Worm (Caenorhabditis elegans) whole organism, young adult: ENCODE measurements around the gene npr-26.
A peak's percentile ranks its signal among the peaks of the same experiment; 100 is the strongest.

ENCODE experiments used
- B0019.2 ChIP-seq: fragments of 200-800 bp; sonication (Bioruptor generic); conservative IDR thresholded peaks from 2 replicates; pipeline ENCODE4 v1.3.6; 2022; ENCODE audit warnings: missing genetic modification reagents, missing genetic modification characterization, missing compliant biosample characterization
- B0336.3 ChIP-seq: fragments of 200-800 bp; sonication (Bioruptor generic); IDR thresholded peaks from 2 replicates; pipeline ENCODE4 v1.3.6; 2022; ENCODE audit warnings: missing genetic modification characterization, missing compliant biosample characterization
- D2030.7 ChIP-seq: fragments of 200-800 bp; sonication (Bioruptor generic); IDR thresholded peaks from 2 replicates; pipeline ENCODE4 v1.3.6; 2022; ENCODE audit warnings: missing genetic modification reagents, missing genetic modification characterization, missing compliant biosample characterization
- F23B12.7 ChIP-seq: sonication (generic microtip); optimal IDR thresholded peaks from 2 replicates; lab custom pipeline; 2017; ENCODE audit warnings: missing genetic modification characterization, mild to moderate bottlenecking, missing compliant biosample characterization, antibody characterized with exemption, moderate library complexity; ENCODE audit not compliant: insufficient read depth
- F37B4.10 ChIP-seq: fragments of 200-800 bp; sonication (Bioruptor generic); IDR thresholded peaks from 2 replicates; pipeline ENCODE4 v1.3.6; 2022; ENCODE audit warnings: missing genetic modification characterization, missing compliant biosample characterization
- F57A8.1 ChIP-seq: fragments of 200-800 bp; sonication (Bioruptor generic); optimal IDR thresholded peaks from 2 replicates; lab custom pipeline; 2018; ENCODE audit warnings: mild to moderate bottlenecking, missing genetic modification characterization, moderate library complexity, missing compliant biosample characterization
- T26A5.8 ChIP-seq: sonication (generic microtip); optimal IDR thresholded peaks from 2 replicates; lab custom pipeline; 2016; ENCODE audit warnings: missing genetic modification characterization, missing compliant biosample characterization
- Y53F4B.3 ChIP-seq: fragments of 200-800 bp; sonication (Bioruptor generic); IDR thresholded peaks from 2 replicates; pipeline ENCODE4 v1.3.6; 2022; ENCODE audit warnings: missing genetic modification reagents, missing genetic modification characterization, missing compliant biosample characterization
- Y67H2A.10 ChIP-seq: fragments of 200-800 bp; sonication (Bioruptor generic); conservative IDR thresholded peaks from 2 replicates; pipeline ENCODE4 v1.3.6; 2022; ENCODE audit warnings: missing genetic modification reagents, missing genetic modification characterization, missing compliant biosample characterization
- akir-1 ChIP-seq: fragments of 200-800 bp; sonication (Bioruptor generic); optimal IDR thresholded peaks from 2 replicates; lab custom pipeline; 2018; ENCODE audit warnings: mild to moderate bottlenecking, missing genetic modification characterization, moderate library complexity, missing compliant biosample characterization
- aptf-2 ChIP-seq: fragments of 200-800 bp; sonication (Bioruptor generic); conservative IDR thresholded peaks from 2 replicates; pipeline ENCODE4 v1.3.6; 2022; ENCODE audit warnings: missing genetic modification reagents, missing genetic modification characterization, missing compliant biosample characterization
- ccch-3 ChIP-seq: fragments of 200-800 bp; sonication (Bioruptor generic); optimal IDR thresholded peaks from 2 replicates; lab custom pipeline; 2018; ENCODE audit warnings: mild to moderate bottlenecking, missing genetic modification characterization, missing compliant biosample characterization
- cebp-1 ChIP-seq, 2 experiments: fragments of 200-800 bp in 1 of 2; sonication (Bioruptor generic) in 1 of 2; sonication (generic microtip) in 1 of 2; IDR thresholded peaks in 1 of 2; optimal IDR thresholded peaks in 1 of 2; 2 replicates each; pipeline versions ENCODE4 v1.3.6 to Lab custom; 2017 to 2022; ENCODE audit warnings: missing compliant biosample characterization in 2 of 2, missing genetic modification characterization in 2 of 2, mild to moderate bottlenecking in 1 of 2, missing genetic modification reagents in 1 of 2, moderate library complexity in 1 of 2
- chd-7 ChIP-seq: sonication (generic microtip); optimal IDR thresholded peaks from 2 replicates; lab custom pipeline; 2016; ENCODE audit warnings: mild to moderate bottlenecking, missing genetic modification characterization, moderate library complexity, missing compliant biosample characterization
- die-1 ChIP-seq: sonication (generic microtip); optimal IDR thresholded peaks from 2 replicates; lab custom pipeline; 2016; ENCODE audit warnings: missing genotype, mild to moderate bottlenecking, missing genetic modification characterization, missing compliant biosample characterization
- dox-1 ChIP-seq: fragments of 200-800 bp; sonication (Bioruptor generic); IDR thresholded peaks from 2 replicates; pipeline ENCODE4 v1.3.6; 2022; ENCODE audit warnings: missing genetic modification reagents, missing genetic modification characterization, missing compliant biosample characterization
- dpl-1 ChIP-seq: fragments of 150-350 bp; optimal IDR thresholded peaks from 2 replicates; lab custom pipeline; 2014; ENCODE audit warnings: missing biosample characterization, missing genetic modification reagents, missing genetic modification characterization
- ekl-4 ChIP-seq: fragments of 200-800 bp; sonication (Bioruptor generic); IDR thresholded peaks from 2 replicates; pipeline ENCODE4 v1.3.6; 2022; ENCODE audit warnings: missing genetic modification reagents, missing genetic modification characterization, missing compliant biosample characterization
- ets-4 ChIP-seq: fragments of 200-800 bp; sonication (Bioruptor generic); optimal IDR thresholded peaks from 2 replicates; lab custom pipeline; 2018; ENCODE audit warnings: mild to moderate bottlenecking, missing genetic modification characterization, missing compliant biosample characterization
- fkh-3 ChIP-seq: sonication (generic microtip); optimal IDR thresholded peaks from 2 replicates; lab custom pipeline; 2016; ENCODE audit warnings: mild to moderate bottlenecking, missing genetic modification characterization, missing compliant biosample characterization
- gei-17 ChIP-seq: fragments of 200-800 bp; sonication (Bioruptor generic); optimal IDR thresholded peaks from 2 replicates; lab custom pipeline; 2018; ENCODE audit warnings: mild to moderate bottlenecking, missing genetic modification characterization, missing compliant biosample characterization
- hmg-20 ChIP-seq: fragments of 200-800 bp; sonication (Bioruptor generic); IDR thresholded peaks from 2 replicates; pipeline ENCODE4 v1.3.6; 2022; ENCODE audit warnings: missing genetic modification reagents, missing genetic modification characterization, missing compliant biosample characterization
- hsf-1 ChIP-seq: fragments of 200-800 bp; sonication (Bioruptor generic); IDR thresholded peaks from 2 replicates; pipeline ENCODE4 v1.3.6; 2022; ENCODE audit warnings: missing genetic modification reagents, missing genetic modification characterization, missing compliant biosample characterization
- nfyb-1 ChIP-seq: fragments of 200-800 bp; sonication (Bioruptor generic); IDR thresholded peaks from 2 replicates; pipeline ENCODE4 v1.3.6; 2022; ENCODE audit warnings: missing genetic modification reagents, missing genetic modification characterization, missing compliant biosample characterization
- nhr-80 ChIP-seq: sonication (generic microtip); optimal IDR thresholded peaks from 2 replicates; lab custom pipeline; 2016; ENCODE audit warnings: missing genetic modification characterization, missing compliant biosample characterization
- sdz-38 ChIP-seq: sonication (generic microtip); optimal IDR thresholded peaks from 2 replicates; lab custom pipeline; 2016; ENCODE audit warnings: missing genotype, missing genetic modification characterization, missing compliant biosample characterization
- snpc-1.1 ChIP-seq: sonication (generic microtip); optimal IDR thresholded peaks from 2 replicates; lab custom pipeline; 2017; ENCODE audit warnings: missing genetic modification characterization, mild to moderate bottlenecking, missing compliant biosample characterization, antibody characterized with exemption, moderate library complexity, missing genotype, missing genetic modification reagents; ENCODE audit not compliant: insufficient read depth
- tbx-9 ChIP-seq: sonication (generic microtip); optimal IDR thresholded peaks from 2 replicates; lab custom pipeline; 2016; ENCODE audit warnings: borderline replicate concordance, missing genetic modification characterization, inconsistent platforms, missing compliant biosample characterization
- zim-3 ChIP-seq: sonication (generic microtip); optimal IDR thresholded peaks from 2 replicates; lab custom pipeline; 2017; ENCODE audit warnings: mild to moderate bottlenecking, missing genetic modification characterization, moderate library complexity, missing compliant biosample characterization
- ztf-18 ChIP-seq: sonication (generic microtip); optimal IDR thresholded peaks from 2 replicates; lab custom pipeline; 2016; ENCODE audit warnings: missing genotype, mild to moderate bottlenecking, missing genetic modification characterization, missing compliant biosample characterization
- ztf-28 ChIP-seq: fragments of 200-800 bp; sonication (Bioruptor generic); IDR thresholded peaks from 2 replicates; pipeline ENCODE4 v1.3.6; 2022; ENCODE audit warnings: missing genetic modification reagents, missing genetic modification characterization, missing compliant biosample characterization
- ztf-3 ChIP-seq: fragments of 200-800 bp; sonication (Bioruptor generic); optimal IDR thresholded peaks from 2 replicates; lab custom pipeline; 2018; ENCODE audit warnings: mild to moderate bottlenecking, missing genetic modification characterization, missing compliant biosample characterization

The npr-26 gene

DNA sequence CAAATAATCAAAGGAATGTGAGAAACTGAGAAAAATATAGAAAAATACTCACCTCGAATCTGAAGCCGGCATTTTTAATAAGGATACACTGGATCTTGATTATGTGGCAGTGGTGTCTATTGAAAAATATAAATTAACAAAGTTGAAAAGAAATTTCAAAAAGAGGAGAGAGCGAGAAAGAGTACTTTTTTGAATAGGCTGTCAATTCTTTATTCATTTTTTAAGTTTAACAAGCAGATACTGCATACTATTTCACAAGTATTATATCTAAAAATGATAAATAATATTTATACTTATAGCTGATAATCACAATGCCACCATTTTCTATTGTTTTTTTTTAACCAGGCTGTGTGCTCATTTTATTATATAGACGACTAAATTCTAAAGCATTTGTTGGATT lies at the start of gene npr-26:
Gene npr-26, minus strand, starts transcription at position 101 of the 400 bp plus-strand sequence.
- no peak for TF ChIP-seq ccch-3 (GFP tag; lab: Kevin White, UChicago)
- TF ChIP-seq hmg-20 (GFP tag; lab: Robert Waterston, UW) = no peak
- TF ChIP-seq D2030.7 = no peak
- no peak for TF ChIP-seq F37B4.10 (GFP tag; lab: Robert Waterston, UW)
- no peak for TF ChIP-seq ztf-18 (tag; lab: Kevin White, UChicago)
- TF ChIP-seq ztf-28 (GFP tag; lab: Robert Waterston, UW) = no peak
- TF ChIP-seq tbx-9 = no peak
- TF ChIP-seq nfyb-1 = no peak
- no peak for TF ChIP-seq dpl-1 (GFP tag; lab: Kevin White, UChicago)
- no peak for TF ChIP-seq F57A8.1 (GFP tag; lab: Kevin White, UChicago)
- no peak for TF ChIP-seq aptf-2 (GFP tag; lab: Robert Waterston, UW)
- TF ChIP-seq dox-1 (GFP tag; lab: Robert Waterston, UW) = no peak
- TF ChIP-seq sdz-38 = no peak
- no peak for TF ChIP-seq Y53F4B.3 (GFP tag; lab: Robert Waterston, UW)
- no peak for TF ChIP-seq ets-4
- TF ChIP-seq B0019.2 (GFP tag; lab: Robert Waterston, UW) = no peak

DNA sequence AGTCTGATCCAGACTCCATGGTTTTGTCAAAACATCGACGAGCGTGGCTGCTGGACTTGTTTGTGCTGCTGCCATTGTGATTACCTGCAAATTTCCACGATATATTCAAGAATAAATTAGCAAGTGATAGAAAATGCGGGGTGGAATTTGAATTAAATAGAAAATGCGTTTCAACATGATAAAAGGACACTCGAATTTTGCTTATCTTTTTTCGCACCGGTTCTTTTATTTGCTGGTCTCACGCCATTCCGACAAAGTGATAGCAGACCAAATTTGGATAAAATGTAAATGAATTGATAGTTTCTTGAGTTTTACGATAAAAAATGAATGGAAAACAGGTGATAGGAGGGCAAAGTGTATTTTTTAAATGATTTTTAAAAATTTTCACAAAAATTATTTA lies 49.7 kb upstream of the npr-26 start, which contains the start of gene elo-2:
Gene elo-2, minus strand, starts transcription at position 84 of the 400 bp plus-strand sequence.
- TF ChIP-seq nfyb-1 (0 out of 2 replicates have a peak, but pooled peaks have one; percentile 19), nhr-80 (peak; percentile 51), hsf-1 (no peak), ztf-18 (tag; lab: Kevin White, UChicago) (peak; percentile 22)

DNA sequence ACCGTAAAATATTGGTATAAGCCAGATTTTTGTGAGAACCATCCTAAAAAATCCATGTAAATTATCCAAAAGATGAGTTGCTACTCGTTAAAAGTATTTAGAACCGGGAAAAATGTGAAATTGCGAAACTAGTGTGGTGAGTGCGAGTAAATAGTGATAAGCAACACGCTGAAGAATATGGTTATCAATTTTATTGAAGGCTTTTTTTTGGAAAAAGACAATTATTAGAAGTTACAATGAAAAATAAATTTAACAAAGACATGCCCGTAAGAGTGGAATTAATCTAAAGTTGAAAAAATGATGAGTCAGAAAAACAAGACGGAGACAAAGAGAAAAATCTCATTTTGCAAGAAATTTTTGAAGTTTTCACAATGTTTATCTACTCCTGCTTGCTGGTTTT lies 48.3 kb upstream of the npr-26 start, which contains the start of gene F11E6.6:
Gene F11E6.6, minus strand, starts transcription at position 101 of the 400 bp plus-strand sequence.
- no peak for TF ChIP-seq die-1
- TF ChIP-seq cebp-1 (GFP tag; IDR thresholded peaks at IDR 0.05; lab: Robert Waterston, UW) = no peak
- peak; percentile 40 for TF ChIP-seq cebp-1 (tag; optimal IDR thresholded peaks at IDR 0.05; lab: Kevin White, UChicago)
- TF ChIP-seq nhr-80 = peak; percentile 23

DNA sequence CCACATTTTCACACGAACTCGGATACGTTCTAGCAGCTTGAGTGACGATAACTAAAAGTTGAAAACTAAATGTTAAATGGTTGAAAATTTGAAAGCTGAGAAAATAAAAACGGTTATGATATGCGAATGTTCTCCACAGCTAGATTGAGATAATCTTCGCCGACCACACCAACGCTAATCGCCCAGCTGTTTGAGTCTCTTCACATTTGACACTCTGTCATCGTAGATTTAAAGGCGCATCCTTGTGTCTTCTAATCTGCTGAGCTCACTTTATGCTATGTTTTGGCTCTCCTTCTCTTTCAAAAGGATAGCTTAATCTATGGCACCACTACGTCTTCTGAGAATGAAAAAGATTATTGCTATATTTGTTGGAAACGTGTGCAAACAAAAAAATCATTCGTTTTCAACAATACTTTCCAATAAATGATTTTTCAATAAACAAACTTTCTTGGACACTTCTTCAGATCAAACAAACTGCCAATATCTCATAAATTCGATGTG lies 45.5 kb upstream of the npr-26 start, which contains the start of gene F11E6.10:
Gene F11E6.10, minus strand, starts transcription at position 51 of the 501 bp plus-strand sequence.
- TF ChIP-seq B0336.3 (GFP tag; lab: Robert Waterston, UW) (no peak), ekl-4 (GFP tag; lab: Robert Waterston, UW) (no peak), D2030.7 (no peak), snpc-1.1 (tag; lab: Kevin White, UChicago) (no peak), T26A5.8 (tag; lab: Kevin White, UChicago) (no peak), chd-7 (no peak), fkh-3 (tag; lab: Kevin White, UChicago) (no peak), zim-3 (tag; lab: Kevin White, UChicago) (no peak), ztf-3 (no peak), gei-17 (no peak), akir-1 (GFP tag; lab: Kevin White, UChicago) (no peak), Y67H2A.10 (GFP tag; lab: Robert Waterston, UW) (no peak), F23B12.7 (tag; lab: Kevin White, UChicago) (no peak)
